Worm (Caenorhabditis elegans) whole organism, mixed stage, embryonic: ENCODE measurements around the gene R05G6.4.

Source experiments
- ces-1 ChIP-seq: fragments of 150-350 bp; optimal IDR thresholded peaks from 2 replicates; lab custom pipeline; 2014; ENCODE audit warnings: missing biosample characterization, missing genetic modification reagents, missing genetic modification characterization
- cnd-1 ChIP-seq: fragments of 200-800 bp; sonication (Bioruptor generic); optimal IDR thresholded peaks from 2 replicates; lab custom pipeline; 2018; ENCODE audit warnings: mild to moderate bottlenecking, missing genetic modification characterization, missing compliant biosample characterization
- elt-1 ChIP-seq: sonication (generic microtip); optimal IDR thresholded peaks from 2 replicates; lab custom pipeline; 2017; ENCODE audit warnings: missing genetic modification characterization, mild to moderate bottlenecking, missing compliant biosample characterization, antibody characterized with exemption, moderate library complexity, borderline replicate concordance; ENCODE audit not compliant: insufficient read depth
- elt-3 ChIP-seq: fragments of 150-350 bp; optimal IDR thresholded peaks from 2 replicates; lab custom pipeline; 2014; ENCODE audit warnings: missing biosample characterization, missing genetic modification characterization
- ham-2 ChIP-seq: fragments of 200-800 bp; sonication (Bioruptor generic); optimal IDR thresholded peaks from 2 replicates; lab custom pipeline; 2018; ENCODE audit warnings: mild to moderate bottlenecking, missing genetic modification characterization, missing compliant biosample characterization
- hlh-1 ChIP-seq: fragments of 150-350 bp; optimal IDR thresholded peaks from 2 replicates; lab custom pipeline; 2014; ENCODE audit warnings: missing biosample characterization, missing genetic modification reagents, missing genetic modification characterization
- mab-5 ChIP-seq: fragments of 150-350 bp; optimal IDR thresholded peaks from 2 replicates; lab custom pipeline; 2014; ENCODE audit warnings: missing biosample characterization, missing genetic modification characterization
- nhr-237 ChIP-seq: fragments of 150-350 bp; optimal IDR thresholded peaks from 2 replicates; lab custom pipeline; 2014; ENCODE audit warnings: missing biosample characterization, missing genetic modification characterization
- pha-4 ChIP-seq: fragments of 150-350 bp; optimal IDR thresholded peaks from 2 replicates; lab custom pipeline; 2018; ENCODE audit warnings: missing biosample characterization, missing genetic modification reagents, missing genetic modification characterization
- snpc-4 ChIP-seq: fragments of 150-350 bp; optimal IDR thresholded peaks from 2 replicates; lab custom pipeline; 2014; ENCODE audit warnings: missing biosample characterization, missing genetic modification characterization
- unc-39 ChIP-seq: fragments of 150-350 bp; optimal IDR thresholded peaks from 2 replicates; lab custom pipeline; 2014; ENCODE audit warnings: missing biosample characterization, missing genetic modification characterization
- unc-62 ChIP-seq: fragments of 150-350 bp; optimal IDR thresholded peaks from 2 replicates; lab custom pipeline; 2014; ENCODE audit warnings: missing biosample characterization, missing genetic modification reagents, missing genetic modification characterization

- TF ChIP-seq nhr-237 (tag; lab: Kevin White, UChicago) (no peak), unc-62 (no peak), snpc-4 (tag; lab: Kevin White, UChicago) (no peak), pha-4 (tag; lab: Kevin White, UChicago) (no peak), mab-5 (tag; lab: Kevin White, UChicago) (no peak), elt-3 (tag; lab: Kevin White, UChicago) (no peak), cnd-1 (tag; lab: Kevin White, UChicago) (no peak), hlh-1 (tag; lab: Kevin White, UChicago) (no peak), elt-1 (tag; lab: Kevin White, UChicago) (no peak), ces-1 (no peak), unc-39 (no peak), ham-2 (GFP tag; lab: Kevin White, UChicago) (no peak)
Measured at ce11 chrIV:7505866-7506488, 7.1 kb upstream of the R05G6.4 start.
